Worm (Caenorhabditis elegans) whole organism, mixed stage, embryonic: Measurements from ENCODE around the gene ppm-1.D.

Experiments used
- M03D4.4 ChIP-seq: sonication (generic microtip); optimal IDR thresholded peaks from 2 replicates; lab custom pipeline; 2017; ENCODE audit warnings: mild to moderate bottlenecking, missing genetic modification characterization, missing compliant biosample characterization
- bed-3 ChIP-seq: fragments of 200-800 bp; sonication (Bioruptor generic); optimal IDR thresholded peaks from 3 replicates; lab custom pipeline; 2018; ENCODE audit warnings: mild to moderate bottlenecking, missing genetic modification characterization, moderate library complexity, missing compliant biosample characterization
- blmp-1 ChIP-seq: fragments of 150-350 bp; optimal IDR thresholded peaks from 2 replicates; lab custom pipeline; 2014; ENCODE audit warnings: missing biosample characterization, missing genetic modification characterization
- ceh-39 ChIP-seq: fragments of 150-350 bp; optimal IDR thresholded peaks from 2 replicates; lab custom pipeline; 2014; ENCODE audit warnings: missing biosample characterization, missing genetic modification characterization
- ceh-43 ChIP-seq: fragments of 200-800 bp; sonication (Bioruptor generic); optimal IDR thresholded peaks from 2 replicates; lab custom pipeline; 2018; ENCODE audit warnings: mild to moderate bottlenecking, missing genetic modification characterization, moderate library complexity, missing compliant biosample characterization
- ceh-83 ChIP-seq: fragments of 200-800 bp; sonication (Bioruptor generic); optimal IDR thresholded peaks from 2 replicates; lab custom pipeline; 2018; ENCODE audit warnings: mild to moderate bottlenecking, missing genetic modification characterization, missing compliant biosample characterization
- ces-1 ChIP-seq: fragments of 150-350 bp; optimal IDR thresholded peaks from 2 replicates; lab custom pipeline; 2014; ENCODE audit warnings: missing biosample characterization, missing genetic modification reagents, missing genetic modification characterization
- cnd-1 ChIP-seq: fragments of 200-800 bp; sonication (Bioruptor generic); optimal IDR thresholded peaks from 2 replicates; lab custom pipeline; 2018; ENCODE audit warnings: mild to moderate bottlenecking, missing genetic modification characterization, missing compliant biosample characterization
- drap-1 ChIP-seq: fragments of 200-800 bp; sonication (Bioruptor generic); optimal IDR thresholded peaks from 3 replicates; lab custom pipeline; 2018; ENCODE audit warnings: mild to moderate bottlenecking, missing genetic modification characterization, missing compliant biosample characterization
- elt-1 ChIP-seq: sonication (generic microtip); optimal IDR thresholded peaks from 2 replicates; lab custom pipeline; 2017; ENCODE audit warnings: missing genetic modification characterization, mild to moderate bottlenecking, missing compliant biosample characterization, antibody characterized with exemption, moderate library complexity, borderline replicate concordance; ENCODE audit not compliant: insufficient read depth
- elt-3 ChIP-seq: fragments of 150-350 bp; optimal IDR thresholded peaks from 2 replicates; lab custom pipeline; 2014; ENCODE audit warnings: missing biosample characterization, missing genetic modification characterization
- flh-1 ChIP-seq: fragments of 200-800 bp; sonication (Bioruptor generic); optimal IDR thresholded peaks from 2 replicates; lab custom pipeline; 2018; ENCODE audit warnings: mild to moderate bottlenecking, missing genetic modification characterization, moderate library complexity, missing compliant biosample characterization
- ham-2 ChIP-seq: fragments of 200-800 bp; sonication (Bioruptor generic); optimal IDR thresholded peaks from 2 replicates; lab custom pipeline; 2018; ENCODE audit warnings: mild to moderate bottlenecking, missing genetic modification characterization, missing compliant biosample characterization
- hlh-1 ChIP-seq: fragments of 150-350 bp; optimal IDR thresholded peaks from 2 replicates; lab custom pipeline; 2014; ENCODE audit warnings: missing biosample characterization, missing genetic modification reagents, missing genetic modification characterization
- lin-13 ChIP-seq: fragments of 150-350 bp; optimal IDR thresholded peaks from 2 replicates; lab custom pipeline; 2014; ENCODE audit warnings: missing biosample characterization, missing genetic modification characterization
- lin-32 ChIP-seq: fragments of 200-800 bp; sonication (Bioruptor generic); optimal IDR thresholded peaks from 2 replicates; lab custom pipeline; 2018; ENCODE audit warnings: mild to moderate bottlenecking, missing genetic modification characterization, missing compliant biosample characterization
- lsy-2 ChIP-seq: fragments of 150-350 bp; optimal IDR thresholded peaks from 2 replicates; lab custom pipeline; 2014; ENCODE audit warnings: missing biosample characterization, missing genetic modification characterization
- mab-5 ChIP-seq: fragments of 150-350 bp; optimal IDR thresholded peaks from 2 replicates; lab custom pipeline; 2014; ENCODE audit warnings: missing biosample characterization, missing genetic modification characterization
- mep-1 ChIP-seq: fragments of 150-350 bp; optimal IDR thresholded peaks from 2 replicates; lab custom pipeline; 2017; ENCODE audit warnings: missing biosample characterization, missing genetic modification reagents, missing genetic modification characterization, inconsistent platforms
- mls-2 ChIP-seq: sonication (generic microtip); optimal IDR thresholded peaks from 2 replicates; lab custom pipeline; 2016; ENCODE audit warnings: mild to moderate bottlenecking, missing genetic modification characterization, moderate library complexity, missing compliant biosample characterization
- nhr-12 ChIP-seq: fragments of 150-350 bp; optimal IDR thresholded peaks from 2 replicates; lab custom pipeline; 2014; ENCODE audit warnings: missing biosample characterization, missing genetic modification characterization
- nhr-2 ChIP-seq: fragments of 150-350 bp; optimal IDR thresholded peaks from 2 replicates; lab custom pipeline; 2014; ENCODE audit warnings: missing biosample characterization, missing genetic modification characterization
- nhr-237 ChIP-seq: fragments of 150-350 bp; optimal IDR thresholded peaks from 2 replicates; lab custom pipeline; 2014; ENCODE audit warnings: missing biosample characterization, missing genetic modification characterization
- nhr-28 ChIP-seq: fragments of 150-350 bp; optimal IDR thresholded peaks from 2 replicates; lab custom pipeline; 2014; ENCODE audit warnings: missing biosample characterization, missing genetic modification characterization
- nhr-76 ChIP-seq: sonication (generic microtip); optimal IDR thresholded peaks from 2 replicates; lab custom pipeline; 2017; ENCODE audit warnings: missing biosample characterization, missing genetic modification characterization
- pha-4 ChIP-seq: fragments of 150-350 bp; optimal IDR thresholded peaks from 2 replicates; lab custom pipeline; 2018; ENCODE audit warnings: missing biosample characterization, missing genetic modification reagents, missing genetic modification characterization
- sem-2 ChIP-seq: fragments of 200-800 bp; sonication (Bioruptor generic); optimal IDR thresholded peaks from 2 replicates; lab custom pipeline; 2018; ENCODE audit warnings: mild to moderate bottlenecking, missing genetic modification characterization, missing compliant biosample characterization
- snpc-4 ChIP-seq: fragments of 150-350 bp; optimal IDR thresholded peaks from 2 replicates; lab custom pipeline; 2014; ENCODE audit warnings: missing biosample characterization, missing genetic modification characterization
- sptf-1 ChIP-seq: sonication (generic microtip); optimal IDR thresholded peaks from 2 replicates; lab custom pipeline; 2017; ENCODE audit warnings: mild to moderate bottlenecking, missing genetic modification characterization, moderate library complexity, missing compliant biosample characterization
- tbx-8 ChIP-seq: fragments of 200-800 bp; sonication (Bioruptor generic); optimal IDR thresholded peaks from 2 replicates; lab custom pipeline; 2018; ENCODE audit warnings: mild to moderate bottlenecking, missing genetic modification characterization, moderate library complexity, missing compliant biosample characterization
- unc-120 ChIP-seq: sonication (generic microtip); optimal IDR thresholded peaks from 2 replicates; lab custom pipeline; 2017; ENCODE audit warnings: missing genetic modification characterization, missing compliant biosample characterization; ENCODE audit not compliant: poor library complexity, severe bottlenecking
- unc-39 ChIP-seq: fragments of 150-350 bp; optimal IDR thresholded peaks from 2 replicates; lab custom pipeline; 2014; ENCODE audit warnings: missing biosample characterization, missing genetic modification characterization
- unc-62 ChIP-seq: fragments of 150-350 bp; optimal IDR thresholded peaks from 2 replicates; lab custom pipeline; 2014; ENCODE audit warnings: missing biosample characterization, missing genetic modification reagents, missing genetic modification characterization
- zip-8 ChIP-seq: fragments of 150-350 bp; optimal IDR thresholded peaks from 2 replicates; lab custom pipeline; 2014; ENCODE audit warnings: missing biosample characterization, missing genetic modification characterization
- ztf-11 ChIP-seq: fragments of 150-350 bp; optimal IDR thresholded peaks from 2 replicates; lab custom pipeline; 2014; ENCODE audit warnings: missing biosample characterization, missing genetic modification characterization

Gene ppm-1.D

ce11 chrIII:2294736-2295135 is 36.6 kb upstream of the ppm-1.D start:
- TF ChIP-seq pha-4 (peak; percentile 68), drap-1 (GFP tag; lab: Kevin White, UChicago) (no peak), elt-1 (tag; lab: Kevin White, UChicago) (no peak)

- TF ChIP-seq hlh-1 (tag; lab: Kevin White, UChicago), result no peak
- TF ChIP-seq unc-39 (tag; lab: Kevin White, UChicago), result no peak
These were observed 27.2 kb upstream of the ppm-1.D start for ce11 chrIII:2304149-2304548.

ce11 chrIII:2304867-2305266 is 26.5 kb upstream of the ppm-1.D start, which contains the start of gene Y54F10BM.9:
Gene Y54F10BM.9 (minus strand): TSS chrIII:2304927.
- TF ChIP-seq zip-8 (tag; lab: Kevin White, UChicago), result no peak
- TF ChIP-seq sem-2, result no peak
- TF ChIP-seq nhr-2 (tag; lab: Kevin White, UChicago), result peak; percentile 25
- no peak for TF ChIP-seq hlh-1 (tag; lab: Kevin White, UChicago)
- TF ChIP-seq nhr-237 (tag; lab: Kevin White, UChicago), result no peak
- TF ChIP-seq flh-1 (GFP tag; lab: Kevin White, UChicago), result no peak
- TF ChIP-seq lsy-2 (tag; lab: Kevin White, UChicago), result peak; percentile 0
- TF ChIP-seq mls-2, result peak; percentile 18
- no peak for TF ChIP-seq snpc-4 (tag; lab: Kevin White, UChicago)
- TF ChIP-seq nhr-12 (tag; lab: Kevin White, UChicago), result no peak
- TF ChIP-seq tbx-8, result no peak
- no peak for TF ChIP-seq drap-1 (GFP tag; lab: Kevin White, UChicago)
- TF ChIP-seq bed-3, result no peak
- no peak for TF ChIP-seq sptf-1 (tag; lab: Kevin White, UChicago)
- TF ChIP-seq ces-1 (GFP tag; lab: Kevin White, UChicago), result peak; percentile 67
- no peak for TF ChIP-seq blmp-1 (tag; lab: Kevin White, UChicago)
- TF ChIP-seq elt-1 (tag; lab: Kevin White, UChicago), result no peak
- TF ChIP-seq nhr-76 (tag; lab: Kevin White, UChicago), result no peak
- TF ChIP-seq unc-62 (GFP tag; lab: Kevin White, UChicago), result no peak
- TF ChIP-seq unc-120, result no peak
- no peak for TF ChIP-seq mab-5 (tag; lab: Kevin White, UChicago)
- TF ChIP-seq ceh-83 (GFP tag; lab: Kevin White, UChicago), result no peak
- TF ChIP-seq ceh-43 (GFP tag; lab: Kevin White, UChicago), result no peak
- peak; percentile 31 for TF ChIP-seq pha-4
- TF ChIP-seq ceh-39 (tag; lab: Kevin White, UChicago), result no peak
- TF ChIP-seq ztf-11 (tag; lab: Kevin White, UChicago), result no peak
- TF ChIP-seq ham-2 (GFP tag; lab: Kevin White, UChicago), result peak; percentile 30
- peak; percentile 88 for TF ChIP-seq cnd-1
- peak; percentile 76 for TF ChIP-seq lin-32
- no peak for TF ChIP-seq M03D4.4
- TF ChIP-seq lin-13 (tag; lab: Kevin White, UChicago), result peak; percentile 56
- peak; percentile 32 for TF ChIP-seq unc-39 (tag; lab: Kevin White, UChicago)
- no peak for TF ChIP-seq nhr-28 (tag; lab: Kevin White, UChicago)
- TF ChIP-seq mep-1 (tag; lab: Kevin White, UChicago), result peak; percentile 36
- no peak for TF ChIP-seq elt-3 (tag; lab: Kevin White, UChicago)
- TF ChIP-seq, all 35 proteins: peak for 11

ce11 chrIII:2308026-2308425 is 23.3 kb upstream of the ppm-1.D start, which contains the start of the genes fbxa-1 and Y54F10BM.20:
Gene fbxa-1 (minus strand): TSS chrIII:2308126.
Gene Y54F10BM.20 (plus strand): TSS chrIII:2308256.
- TF ChIP-seq pha-4, result no peak
- no peak for TF ChIP-seq ham-2 (GFP tag; lab: Kevin White, UChicago)
- TF ChIP-seq unc-62 (GFP tag; lab: Kevin White, UChicago), result no peak
- TF ChIP-seq nhr-28 (tag; lab: Kevin White, UChicago), result no peak
- no peak for TF ChIP-seq M03D4.4
- no peak for TF ChIP-seq ceh-43 (GFP tag; lab: Kevin White, UChicago)
- TF ChIP-seq zip-8 (tag; lab: Kevin White, UChicago), result no peak
- no peak for TF ChIP-seq nhr-12 (tag; lab: Kevin White, UChicago)
- no peak for TF ChIP-seq elt-1 (tag; lab: Kevin White, UChicago)
